Worm (Caenorhabditis elegans) whole organism, L2 larva: ENCODE measurements around the gene mak-1.

ENCODE experiments used
- C34F6.9 ChIP-seq: fragments of 150-350 bp; optimal IDR thresholded peaks from 2 replicates; lab custom pipeline; 2014; ENCODE audit warnings: missing biosample characterization, missing genetic modification characterization
- F13H6.1 ChIP-seq: sonication (generic microtip); optimal IDR thresholded peaks from 2 replicates; lab custom pipeline; 2016; ENCODE audit warnings: missing genetic modification characterization, missing compliant biosample characterization
- R02D3.7 ChIP-seq: fragments of 150-350 bp; optimal IDR thresholded peaks from 2 replicates; lab custom pipeline; 2014; ENCODE audit warnings: missing biosample characterization, missing genetic modification characterization
- Y55F3AM.14 ChIP-seq: fragments of 200-800 bp; sonication (Bioruptor generic); optimal IDR thresholded peaks from 2 replicates; lab custom pipeline; 2018; ENCODE audit warnings: mild to moderate bottlenecking, missing genetic modification characterization, missing compliant biosample characterization
- alr-1 ChIP-seq: fragments of 150-350 bp; optimal IDR thresholded peaks from 2 replicates; lab custom pipeline; 2014; ENCODE audit warnings: missing biosample characterization, missing genetic modification characterization
- ama-1 ChIP-seq: fragments of 150-350 bp; optimal IDR thresholded peaks from 2 replicates; lab custom pipeline; 2018; ENCODE audit warnings: inconsistent platforms
- blmp-1 ChIP-seq: sonication (generic microtip); optimal IDR thresholded peaks from 2 replicates; lab custom pipeline; 2017; ENCODE audit warnings: missing genetic modification characterization, mild to moderate bottlenecking, missing compliant biosample characterization, antibody characterized with exemption, moderate library complexity; ENCODE audit not compliant: insufficient read depth
- ceh-16 ChIP-seq: fragments of 150-350 bp; optimal IDR thresholded peaks from 2 replicates; lab custom pipeline; 2014; ENCODE audit warnings: missing biosample characterization, missing genetic modification characterization
- ceh-82 ChIP-seq: fragments of 150-350 bp; optimal IDR thresholded peaks from 2 replicates; lab custom pipeline; 2014; ENCODE audit warnings: missing biosample characterization, missing genetic modification characterization
- dmd-4 ChIP-seq: sonication (generic microtip); optimal IDR thresholded peaks from 2 replicates; lab custom pipeline; 2017; ENCODE audit warnings: missing biosample characterization, missing genetic modification characterization
- elt-1 ChIP-seq: fragments of 150-350 bp; optimal IDR thresholded peaks from 2 replicates; lab custom pipeline; 2014; ENCODE audit warnings: missing biosample characterization, missing genetic modification characterization
- elt-3 ChIP-seq: sonication (generic microtip); optimal IDR thresholded peaks from 2 replicates; lab custom pipeline; 2017; ENCODE audit warnings: missing biosample characterization, missing genetic modification characterization
- fos-1 ChIP-seq: fragments of 150-350 bp; optimal IDR thresholded peaks from 2 replicates; lab custom pipeline; 2014; ENCODE audit warnings: missing biosample characterization, missing genetic modification characterization
- gmeb-1 ChIP-seq: fragments of 150-350 bp; optimal IDR thresholded peaks from 2 replicates; lab custom pipeline; 2014; ENCODE audit warnings: missing biosample characterization, missing genetic modification characterization
- lin-13 ChIP-seq: fragments of 150-350 bp; optimal IDR thresholded peaks from 2 replicates; lab custom pipeline; 2014; ENCODE audit warnings: missing biosample characterization, missing genetic modification reagents, missing genetic modification characterization
- lin-39 ChIP-seq: fragments of 150-350 bp; optimal IDR thresholded peaks from 2 replicates; lab custom pipeline; 2014; ENCODE audit warnings: missing biosample characterization, missing genetic modification reagents, missing genetic modification characterization
- lsy-2 ChIP-seq, 2 experiments: fragments of 150-350 bp in 1 of 2; sonication (generic microtip) in 1 of 2; optimal IDR thresholded peaks; 2 replicates each; lab custom pipeline; 2014 to 2017; ENCODE audit warnings: missing biosample characterization in 2 of 2, missing genetic modification characterization in 2 of 2
- mdl-1 ChIP-seq, 2 experiments: fragments of 150-350 bp in 1 of 2; sonication (generic microtip) in 1 of 2; optimal IDR thresholded peaks; 2 replicates each; lab custom pipeline; 2017; ENCODE audit warnings: missing biosample characterization in 2 of 2, missing genetic modification characterization in 2 of 2
- nhr-10 ChIP-seq: sonication (generic microtip); optimal IDR thresholded peaks from 2 replicates; lab custom pipeline; 2017; ENCODE audit warnings: missing biosample characterization, missing genetic modification characterization
- nhr-11 ChIP-seq: fragments of 150-350 bp; optimal IDR thresholded peaks from 2 replicates; lab custom pipeline; 2014; ENCODE audit warnings: missing biosample characterization, missing genetic modification characterization
- nhr-12 ChIP-seq: fragments of 150-350 bp; optimal IDR thresholded peaks from 2 replicates; lab custom pipeline; 2014; ENCODE audit warnings: missing biosample characterization, missing genetic modification characterization
- nhr-129 ChIP-seq: fragments of 150-350 bp; optimal IDR thresholded peaks from 2 replicates; lab custom pipeline; 2014; ENCODE audit warnings: missing biosample characterization, missing genetic modification characterization
- nhr-21 ChIP-seq: fragments of 150-350 bp; optimal IDR thresholded peaks from 2 replicates; lab custom pipeline; 2014; ENCODE audit warnings: missing biosample characterization, missing genetic modification characterization
- nhr-23 ChIP-seq: fragments of 150-350 bp; optimal IDR thresholded peaks from 2 replicates; lab custom pipeline; 2014; ENCODE audit warnings: missing biosample characterization, missing genetic modification reagents, missing genetic modification characterization
- nhr-237 ChIP-seq: fragments of 150-350 bp; optimal IDR thresholded peaks from 2 replicates; lab custom pipeline; 2014; ENCODE audit warnings: missing biosample characterization, missing genetic modification characterization
- nhr-25 ChIP-seq: fragments of 150-350 bp; sonication (generic microtip); optimal IDR thresholded peaks from 3 replicates; lab custom pipeline; 2014; ENCODE audit warnings: missing biosample characterization, missing genetic modification characterization
- nhr-6 ChIP-seq: fragments of 150-350 bp; optimal IDR thresholded peaks from 2 replicates; lab custom pipeline; 2014; ENCODE audit warnings: missing biosample characterization, missing genetic modification characterization
- sem-4 ChIP-seq: fragments of 150-350 bp; optimal IDR thresholded peaks from 2 replicates; lab custom pipeline; 2014; ENCODE audit warnings: missing biosample characterization, missing genetic modification reagents, missing genetic modification characterization
- skn-1 ChIP-seq: sonication (generic microtip); optimal IDR thresholded peaks from 2 replicates; lab custom pipeline; 2017; ENCODE audit warnings: missing biosample characterization, missing genetic modification characterization
- sma-3 ChIP-seq: sonication (generic microtip); optimal IDR thresholded peaks from 2 replicates; lab custom pipeline; 2016; ENCODE audit warnings: missing genetic modification reagents, missing genetic modification characterization, missing compliant biosample characterization
- sma-9 ChIP-seq, 2 experiments: fragments of 150-350 bp in 1 of 2; sonication (generic microtip) in 1 of 2; optimal IDR thresholded peaks; 2 replicates each; lab custom pipeline; 2014 to 2016; ENCODE audit warnings: missing genetic modification characterization in 2 of 2, mild to moderate bottlenecking in 1 of 2, missing biosample characterization in 1 of 2, missing compliant biosample characterization in 1 of 2, missing genetic modification reagents in 1 of 2, moderate library complexity in 1 of 2
- snpc-4 ChIP-seq: fragments of 150-350 bp; optimal IDR thresholded peaks from 2 replicates; lab custom pipeline; 2014; ENCODE audit warnings: missing biosample characterization, missing genetic modification characterization
- unc-62 ChIP-seq: fragments of 150-350 bp; optimal IDR thresholded peaks from 2 replicates; lab custom pipeline; 2014; ENCODE audit warnings: missing biosample characterization, missing genetic modification reagents, missing genetic modification characterization
- ztf-1 ChIP-seq: fragments of 200-800 bp; sonication (Bioruptor generic); conservative IDR thresholded peaks from 2 replicates; pipeline ENCODE4 v1.3.6; 2022; ENCODE audit warnings: missing genetic modification characterization, missing compliant biosample characterization
- ztf-11 ChIP-seq: sonication (generic microtip); optimal IDR thresholded peaks from 2 replicates; lab custom pipeline; 2017; ENCODE audit warnings: missing biosample characterization, missing genetic modification characterization
- ztf-4 ChIP-seq: fragments of 150-350 bp; optimal IDR thresholded peaks from 2 replicates; lab custom pipeline; 2014; ENCODE audit warnings: missing biosample characterization, missing genetic modification characterization

Gene mak-1

ce11 chrII:8743379-8744173 lies at the start of gene mak-1:
Gene mak-1, plus strand, starts transcription at chrII:8744071.
- peak; percentile 51 for TF ChIP-seq F13H6.1 (tag; lab: Kevin White, UChicago)
- TF ChIP-seq ama-1 (lab: Kevin White, UChicago) = peak; percentile 92
- TF ChIP-seq blmp-1 (tag; lab: Kevin White, UChicago) = peak; percentile 31
- no peak for TF ChIP-seq elt-1
- TF ChIP-seq nhr-129 (tag; lab: Kevin White, UChicago) = peak; percentile 58
- TF ChIP-seq unc-62 (GFP tag; lab: Kevin White, UChicago) = no peak
- peak; percentile 92 for TF ChIP-seq sma-9 (GFP tag; optimal IDR thresholded peaks at IDR 0.05; lab: Kevin White, UChicago)
- TF ChIP-seq sma-9 (tag; optimal IDR thresholded peaks at IDR 0.05; lab: Kevin White, UChicago) = no peak
- peak; percentile 37 for TF ChIP-seq nhr-21 (tag; lab: Kevin White, UChicago)
- peak; percentile 11 to 28 for TF ChIP-seq mdl-1 (tag; optimal IDR thresholded peaks at IDR 0.05; lab: Kevin White, UChicago)
- peak; percentile 19 for TF ChIP-seq gmeb-1
- no peak for TF ChIP-seq snpc-4 (tag; lab: Kevin White, UChicago)
- TF ChIP-seq nhr-25 (tag; lab: Kevin White, UChicago) = peak; percentile 67
- TF ChIP-seq lin-13 = peak; percentile 44

ce11 chrII:8695783-8696182 lies 48.1 kb upstream of the mak-1 start, which contains the start of gene C34C6.10:
Gene C34C6.10, minus strand, starts transcription at chrII:8695883.
- no peak for TF ChIP-seq blmp-1 (tag; lab: Kevin White, UChicago)
- no peak for TF ChIP-seq dmd-4 (tag; lab: Kevin White, UChicago)
- no peak for TF ChIP-seq lin-39 (tag; lab: Kevin White, UChicago)
- no peak for TF ChIP-seq unc-62 (GFP tag; lab: Kevin White, UChicago)
- no peak for TF ChIP-seq skn-1 (tag; lab: Kevin White, UChicago)

- TF ChIP-seq nhr-10 (tag; lab: Kevin White, UChicago) (no peak), F13H6.1 (tag; lab: Kevin White, UChicago) (no peak), nhr-21 (tag; lab: Kevin White, UChicago) (no peak), ceh-16 (tag; lab: Kevin White, UChicago) (no peak), nhr-237 (tag; lab: Kevin White, UChicago) (no peak), nhr-11 (no peak), R02D3.7 (no peak), Y55F3AM.14 (GFP tag; lab: Kevin White, UChicago) (no peak), elt-1 (no peak), fos-1 (tag; lab: Kevin White, UChicago) (no peak), elt-3 (tag; lab: Kevin White, UChicago) (no peak), alr-1 (no peak), sma-9 (GFP tag; optimal IDR thresholded peaks at IDR 0.05; lab: Kevin White, UChicago) (no peak), sma-9 (tag; optimal IDR thresholded peaks at IDR 0.05; lab: Kevin White, UChicago) (no peak)
Measured at ce11 chrII:8698828-8699227, 45.0 kb upstream of the mak-1 start, which contains the start of gene chdh-1. Gene chdh-1, minus strand, starts transcription at chrII:8698928.

- peak in 1 of 2 experiments; percentile 86 for TF ChIP-seq lsy-2 (tag; optimal IDR thresholded peaks at IDR 0.05; lab: Kevin White, UChicago)
- TF ChIP-seq ztf-11 (tag; lab: Kevin White, UChicago) = no peak
- TF ChIP-seq, all 48 proteins: peak for 1
Measured at ce11 chrII:8701059-8701458, 42.8 kb upstream of the mak-1 start.

- no peak for TF ChIP-seq nhr-6
- no peak for TF ChIP-seq nhr-23
- no peak for TF ChIP-seq ztf-1 (GFP tag; lab: Robert Waterston, UW)
- no peak for TF ChIP-seq lin-13
- TF ChIP-seq nhr-12 = no peak
- TF ChIP-seq ceh-82 (tag; lab: Kevin White, UChicago) = no peak
- TF ChIP-seq nhr-129 (tag; lab: Kevin White, UChicago) = no peak
- TF ChIP-seq ztf-4 = no peak
- no peak for TF ChIP-seq sma-9 (GFP tag; optimal IDR thresholded peaks at IDR 0.05; lab: Kevin White, UChicago)
- TF ChIP-seq sma-9 (tag; optimal IDR thresholded peaks at IDR 0.05; lab: Kevin White, UChicago) = no peak
- TF ChIP-seq sma-3 (GFP tag; lab: Kevin White, UChicago) = no peak
- no peak for TF ChIP-seq Y55F3AM.14 (GFP tag; lab: Kevin White, UChicago)
- TF ChIP-seq sem-4 = no peak
- no peak for TF ChIP-seq alr-1
- no peak for TF ChIP-seq C34F6.9 (tag; lab: Kevin White, UChicago)
- TF ChIP-seq, all 48 proteins: peak for 0
Measured at ce11 chrII:8701619-8702350, 42.1 kb upstream of the mak-1 start, which contains the start of gene sphk-1. Gene sphk-1, minus strand, starts transcription at chrII:8701669.
